Worm (Caenorhabditis elegans): ENCODE results near the gene far-2.

DNA sequence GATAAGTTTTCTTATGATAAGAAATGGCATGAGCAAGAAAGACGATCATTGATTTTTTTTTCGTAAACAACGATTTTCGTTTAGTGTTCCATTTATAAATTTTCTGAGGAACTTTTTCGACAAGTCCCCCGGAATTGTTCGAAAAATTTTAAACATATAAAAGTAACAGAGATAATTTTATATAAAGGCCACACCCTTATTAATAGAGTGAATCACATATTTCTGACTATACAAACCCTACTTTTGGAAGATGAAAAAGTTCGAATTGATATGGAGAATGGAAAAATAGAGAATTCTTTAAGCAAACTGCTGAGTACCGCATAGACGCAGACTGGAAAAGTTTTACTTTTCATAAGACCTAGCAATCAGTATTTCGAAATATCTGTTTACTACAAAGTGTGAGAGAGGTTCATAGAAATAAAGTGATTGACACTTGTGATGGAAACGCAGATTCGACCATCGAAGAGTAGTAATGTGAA is 30.5 kb upstream of the far-2 start:
- TF ChIP-seq elt-4 (tag; optimal IDR thresholded peaks at IDR 0.05) (no peak), ceh-24 (tag; optimal IDR thresholded peaks at IDR 0.05) (no peak), ttx-3 (tag; optimal IDR thresholded peaks at IDR 0.05) (no peak), K02D7.2 (tag; optimal IDR thresholded peaks at IDR 0.05) (peak; percentile 27), lim-6 (tag; optimal IDR thresholded peaks at IDR 0.05) (no peak), pqm-1 (tag; optimal IDR thresholded peaks at IDR 0.05) (no peak), sox-2 (GFP tag; IDR thresholded peaks at IDR 0.05) (no peak), lin-11 (tag; optimal IDR thresholded peaks at IDR 0.05) (no peak), madf-2 (tag; optimal IDR thresholded peaks at IDR 0.05) (no peak), ceh-48 (tag; optimal IDR thresholded peaks at IDR 0.05) (no peak), rnt-1 (tag; optimal IDR thresholded peaks at IDR 0.05) (no peak)

Data from whole organism, late embryonic.